Comparison of ENCODE assay signal across 1 fruit fly cellular context in genomic region chrX:2296230-2297044, dm6.
A peak's percentile ranks its signal among the peaks of the same experiment; 100 is the strongest.
TF ChIP-seq lines count a peak whose summit lies in the region.

No protein-coding gene starts in this region.

TF ChIP-seq in whole organism, embryonic, 481 proteins besides CTCF, POLR2A, EP300 and RAD21 (continued from another document and continues in another):
- TF ChIP-seq oc (tag; optimal IDR thresholded peaks at IDR 0.05; lab: Kevin White, UChicago) (peak; percentile 84), CG8290 (GFP tag; optimal IDR thresholded peaks at IDR 0.05; lab: Kevin White, UChicago) (peak; percentile 89), CG8290 (tag; optimal IDR thresholded peaks at IDR 0.05; lab: Kevin White, UChicago) (peak; percentile 75 to 83), grau (tag; optimal IDR thresholded peaks at IDR 0.05; lab: Kevin White, UChicago) (peak; percentile 94), CG10267 (tag; optimal IDR thresholded peaks at IDR 0.05; lab: Kevin White, UChicago) (peak; percentile 87), Elba2 (GFP tag; optimal IDR thresholded peaks at IDR 0.05; lab: Kevin White, UChicago) (peak; percentile 50), CG13775 (GFP tag; optimal IDR thresholded peaks at IDR 0.05; lab: Kevin White, UChicago) (peak; percentile 94), Camta (GFP tag; optimal IDR thresholded peaks at IDR 0.05; lab: Kevin White, UChicago) (peak; percentile 95), Lhr (GFP tag; optimal IDR thresholded peaks at IDR 0.05; lab: Kevin White, UChicago) (peak; percentile 89), ase (GFP tag; IDR thresholded peaks at IDR 0.05; lab: Robert Waterston, UW) (peak; percentile 66; the same call in 2 of the 3 replicates), zen (tag; optimal IDR thresholded peaks at IDR 0.05; lab: Kevin White, UChicago) (peak; percentile 86), CG13296 (GFP tag; optimal IDR thresholded peaks at IDR 0.05; lab: Kevin White, UChicago) (peak; percentile 89), CG17568 (GFP tag; optimal IDR thresholded peaks at IDR 0.05; lab: Kevin White, UChicago) (peak; percentile 85), en (GFP tag; optimal IDR thresholded peaks at IDR 0.05; lab: Kevin White, UChicago) (peak; percentile 92), CG8765 (GFP tag; IDR thresholded peaks at IDR 0.05; lab: Robert Waterston, UW) (peak; percentile 41; the same call in 1 of the 2 replicates), hth (optimal IDR thresholded peaks at IDR 0.05; lab: Kevin White, UChicago) (no peak), ems (GFP tag; optimal IDR thresholded peaks at IDR 0.05; lab: Kevin White, UChicago) (peak; percentile 94), Hand (GFP tag; optimal IDR thresholded peaks at IDR 0.05; lab: Kevin White, UChicago) (peak; percentile 92), slbo (GFP tag; IDR thresholded peaks at IDR 0.05; lab: Robert Waterston, UW) (peak; percentile 84), CG14710 (tag; optimal IDR thresholded peaks at IDR 0.05; lab: Kevin White, UChicago) (peak; percentile 95), ham (GFP tag; IDR thresholded peaks at IDR 0.05; lab: Robert Waterston, UW) (0 out of 2 replicates have a peak, but pooled peaks have one; percentile 21), Lim3 (GFP tag; IDR thresholded peaks at IDR 0.05; lab: Robert Waterston, UW) (no peak), pan (optimal IDR thresholded peaks at IDR 0.05; lab: Kevin White, UChicago) (no peak), pan (GFP tag; optimal IDR thresholded peaks at IDR 0.05 in 1 of 2, IDR thresholded peaks at IDR 0.05 in 1 of 2) (peak in 1 of 2 experiments; percentile 64), pb (GFP tag; optimal IDR thresholded peaks at IDR 0.05; lab: Kevin White, UChicago) (peak; percentile 95), hb (GFP tag; IDR thresholded peaks at IDR 0.05; lab: Robert Waterston, UW; ENCODE audit: partially characterized antibody) (no peak), CG16815 (GFP tag; optimal IDR thresholded peaks at IDR 0.05; lab: Kevin White, UChicago) (peak; percentile 96), CG11695 (GFP tag; IDR thresholded peaks at IDR 0.05; lab: Robert Waterston, UW) (peak; percentile 87), H15 (GFP tag; IDR thresholded peaks at IDR 0.05; lab: Robert Waterston, UW) (peak; percentile 69; the same call in 2 of the 3 replicates), Atf6 (GFP tag; IDR thresholded peaks at IDR 0.05; lab: Robert Waterston, UW) (peak; percentile 87), kni (GFP tag; optimal IDR thresholded peaks at IDR 0.05; lab: Kevin White, UChicago) (peak; percentile 83), CG4730 (GFP tag; IDR thresholded peaks at IDR 0.05; lab: Robert Waterston, UW) (no peak; the same call in none of the 2 replicates), CG1024 (GFP tag; IDR thresholded peaks at IDR 0.05; lab: Robert Waterston, UW) (no peak), CG7745 (tag; optimal IDR thresholded peaks at IDR 0.05; lab: Kevin White, UChicago) (no peak), CG8924 (tag; optimal IDR thresholded peaks at IDR 0.05; lab: Kevin White, UChicago) (peak; percentile 96), CG6791 (GFP tag; IDR thresholded peaks at IDR 0.05; lab: Robert Waterston, UW; ENCODE audit: partially characterized antibody) (no peak), Neu2 (GFP tag; optimal IDR thresholded peaks at IDR 0.05; lab: Kevin White, UChicago; ENCODE audit: borderline replicate concordance) (peak; percentile 85), CG12155 (GFP tag; optimal IDR thresholded peaks at IDR 0.05; lab: Kevin White, UChicago) (peak; percentile 91), Dfd (GFP tag; optimal IDR thresholded peaks at IDR 0.05; lab: Kevin White, UChicago) (no peak), CG3726 (GFP tag; IDR thresholded peaks at IDR 0.05; lab: Robert Waterston, UW) (no peak; the same call in 2 of the 3 replicates), CG15601 (tag; optimal IDR thresholded peaks at IDR 0.05; lab: Kevin White, UChicago) (peak; percentile 92), fd3F (GFP tag; optimal IDR thresholded peaks at IDR 0.05; lab: Kevin White, UChicago) (peak; percentile 86), Dek (tag; optimal IDR thresholded peaks at IDR 0.05; lab: Kevin White, UChicago) (peak; percentile 87), CG11504 (tag; optimal IDR thresholded peaks at IDR 0.05; lab: Kevin White, UChicago) (peak; percentile 95), slp2 (GFP tag; optimal IDR thresholded peaks at IDR 0.05; lab: Kevin White, UChicago) (peak; percentile 95), CG18619 (GFP tag; optimal IDR thresholded peaks at IDR 0.05; lab: Kevin White, UChicago) (peak; percentile 96), CG30403 (GFP tag; optimal IDR thresholded peaks at IDR 0.05; lab: Kevin White, UChicago) (peak; percentile 95), CG2116 (GFP tag; optimal IDR thresholded peaks at IDR 0.05; lab: Kevin White, UChicago) (peak; percentile 68), Oli (tag; optimal IDR thresholded peaks at IDR 0.05; lab: Kevin White, UChicago) (peak; percentile 97), CG14667 (GFP tag; IDR thresholded peaks at IDR 0.05; lab: Robert Waterston, UW) (peak; percentile 71), NFAT (GFP tag; IDR thresholded peaks at IDR 0.05; lab: Robert Waterston, UW) (peak; percentile 55; the same call in 1 of the 2 replicates), CG3847 (GFP tag; IDR thresholded peaks at IDR 0.05; lab: Robert Waterston, UW) (peak; percentile 83), GATAe (GFP tag; conservative IDR thresholded peaks at IDR 0.05; lab: Robert Waterston, UW) (no peak), CG14050 (GFP tag; IDR thresholded peaks at IDR 0.05; lab: Robert Waterston, UW) (peak; percentile 55), NC2α (GFP tag; optimal IDR thresholded peaks at IDR 0.05; lab: Kevin White, UChicago) (peak; percentile 89), ato (GFP tag; IDR thresholded peaks at IDR 0.05; lab: Robert Waterston, UW; ENCODE audit: partially characterized antibody) (no peak), CG18599 (GFP tag; optimal IDR thresholded peaks at IDR 0.05; lab: Kevin White, UChicago) (peak; percentile 94), CG1602 (GFP tag; optimal IDR thresholded peaks at IDR 0.05; lab: Kevin White, UChicago) (peak; percentile 91), nerfin-2 (GFP tag; IDR thresholded peaks at IDR 0.05; lab: Robert Waterston, UW; ENCODE audit: partially characterized antibody) (no peak; the same call in 1 of the 2 replicates), unpg (GFP tag; optimal IDR thresholded peaks at IDR 0.05; lab: Kevin White, UChicago) (peak; percentile 87), CG17802 (tag; optimal IDR thresholded peaks at IDR 0.05; lab: Kevin White, UChicago) (peak; percentile 68), ranshi (GFP tag; IDR thresholded peaks at IDR 0.05; lab: Robert Waterston, UW) (peak; percentile 70; the same call in 1 of the 2 replicates), gem (tag; optimal IDR thresholded peaks at IDR 0.05; lab: Kevin White, UChicago) (peak; percentile 96), CG6765 (GFP tag; optimal IDR thresholded peaks at IDR 0.05; lab: Kevin White, UChicago) (peak; percentile 82), HmgZ (tag; optimal IDR thresholded peaks at IDR 0.05; lab: Kevin White, UChicago) (peak; percentile 90), CG31365 (tag; optimal IDR thresholded peaks at IDR 0.05; lab: Kevin White, UChicago) (peak; percentile 74), pfk (GFP tag; optimal IDR thresholded peaks at IDR 0.05; lab: Kevin White, UChicago) (no peak), CG7963 (GFP tag; IDR thresholded peaks at IDR 0.05; lab: Robert Waterston, UW; ENCODE audit: partially characterized antibody) (no peak), gro (GFP tag; optimal IDR thresholded peaks at IDR 0.05; lab: Kevin White, UChicago) (peak; percentile 90), so (GFP tag; IDR thresholded peaks at IDR 0.05; lab: Robert Waterston, UW) (peak; percentile 72; the same call in 2 of the 3 replicates), CG6272 (GFP tag; IDR thresholded peaks at IDR 0.05; lab: Robert Waterston, UW) (no peak), grn (GFP tag; optimal IDR thresholded peaks at IDR 0.05; lab: Kevin White, UChicago) (peak; percentile 64), maf-S (GFP tag; optimal IDR thresholded peaks at IDR 0.05; lab: Kevin White, UChicago) (peak; percentile 89), sens-2 (GFP tag; IDR thresholded peaks at IDR 0.05; lab: Robert Waterston, UW) (peak; percentile 55; the same call in 1 of the 2 replicates), wdn (GFP tag; IDR thresholded peaks at IDR 0.05; lab: Robert Waterston, UW) (no peak), Ets65A (GFP tag; lab: Kevin White, UChicago) (peak; percentile 99), CG8388 (GFP tag; optimal IDR thresholded peaks at IDR 0.05; lab: Kevin White, UChicago) (peak; percentile 89), CG12299 (tag; optimal IDR thresholded peaks at IDR 0.05; lab: Kevin White, UChicago) (peak; percentile 79), Dad (GFP tag; optimal IDR thresholded peaks at IDR 0.05; lab: Kevin White, UChicago) (peak; percentile 87), CG15479 (GFP tag; optimal IDR thresholded peaks at IDR 0.05; lab: Kevin White, UChicago) (no peak), onecut (GFP tag; IDR thresholded peaks at IDR 0.05; lab: Robert Waterston, UW) (peak; percentile 90), CG2875 (GFP tag; optimal IDR thresholded peaks at IDR 0.05; lab: Kevin White, UChicago) (peak; percentile 94), CG7556 (GFP tag; optimal IDR thresholded peaks at IDR 0.05; lab: Kevin White, UChicago) (peak; percentile 98), CG2202 (tag; optimal IDR thresholded peaks at IDR 0.05; lab: Kevin White, UChicago) (peak; percentile 86), sr (GFP tag; IDR thresholded peaks at IDR 0.05; lab: Robert Waterston, UW) (no peak), CG12391 (tag; optimal IDR thresholded peaks at IDR 0.05; lab: Kevin White, UChicago) (peak; percentile 91), z (GFP tag; IDR thresholded peaks at IDR 0.05; lab: Robert Waterston, UW) (peak; percentile 68; the same call in 1 of the 3 replicates), CG11723 (GFP tag; optimal IDR thresholded peaks at IDR 0.05; lab: Kevin White, UChicago) (peak; percentile 91), yki (optimal IDR thresholded peaks at IDR 0.05; lab: Kevin White, UChicago) (no peak), trh (GFP tag; optimal IDR thresholded peaks at IDR 0.05; lab: Kevin White, UChicago) (peak; percentile 62), usp (GFP tag; optimal IDR thresholded peaks at IDR 0.05; lab: Kevin White, UChicago) (no peak), CG14441 (GFP tag; IDR thresholded peaks at IDR 0.05; lab: Robert Waterston, UW) (peak; percentile 77), CG11093 (GFP tag; IDR thresholded peaks at IDR 0.05; lab: Robert Waterston, UW) (peak; percentile 77; the same call in 2 of the 3 replicates), p53 (GFP tag; optimal IDR thresholded peaks at IDR 0.05; lab: Kevin White, UChicago) (peak; percentile 89), kay (GFP tag; optimal IDR thresholded peaks at IDR 0.05; lab: Kevin White, UChicago) (peak; percentile 88), org-1 (GFP tag; optimal IDR thresholded peaks at IDR 0.05; lab: Kevin White, UChicago) (peak; percentile 98), ap (GFP tag; IDR thresholded peaks at IDR 0.05; lab: Robert Waterston, UW) (peak; percentile 37; the same call in 1 of the 2 replicates), pros (GFP tag; optimal IDR thresholded peaks at IDR 0.05; lab: Kevin White, UChicago) (peak; percentile 54), CG6683 (GFP tag; optimal IDR thresholded peaks at IDR 0.05; lab: Kevin White, UChicago) (peak; percentile 79), da (GFP tag; optimal IDR thresholded peaks at IDR 0.05; lab: Kevin White, UChicago) (peak; percentile 89), lab (GFP tag; optimal IDR thresholded peaks at IDR 0.05; lab: Kevin White, UChicago) (peak; percentile 93), B-H2 (GFP tag; optimal IDR thresholded peaks at IDR 0.05; lab: Kevin White, UChicago) (peak; percentile 71), CG42726 (GFP tag; IDR thresholded peaks at IDR 0.05; lab: Robert Waterston, UW; ENCODE audit: partially characterized antibody) (no peak), Meics (GFP tag; optimal IDR thresholded peaks at IDR 0.05; lab: Kevin White, UChicago) (peak; percentile 95), MESR4 (GFP tag; optimal IDR thresholded peaks at IDR 0.05; lab: Kevin White, UChicago) (no peak), CG9876 (GFP tag; optimal IDR thresholded peaks at IDR 0.05; lab: Kevin White, UChicago) (peak; percentile 87), CG33557 (GFP tag; optimal IDR thresholded peaks at IDR 0.05; lab: Kevin White, UChicago) (peak; percentile 91), bsh (GFP tag; optimal IDR thresholded peaks at IDR 0.05; lab: Kevin White, UChicago) (peak; percentile 90 to 91), Fer2 (tag; optimal IDR thresholded peaks at IDR 0.05; lab: Kevin White, UChicago) (peak; percentile 43), dysf (GFP tag; IDR thresholded peaks at IDR 0.05; lab: Robert Waterston, UW) (peak; percentile 92), croc (GFP tag; conservative IDR thresholded peaks at IDR 0.05; lab: Robert Waterston, UW) (peak; percentile 84), Drgx (GFP tag; IDR thresholded peaks at IDR 0.05; lab: Robert Waterston, UW) (peak; percentile 80), CG17829 (tag; optimal IDR thresholded peaks at IDR 0.05; lab: Kevin White, UChicago) (peak; percentile 91), danr (GFP tag; IDR thresholded peaks at IDR 0.05; lab: Robert Waterston, UW) (peak; percentile 76), Vsx1 (GFP tag; optimal IDR thresholded peaks at IDR 0.05; lab: Kevin White, UChicago) (peak; percentile 78), Hr78 (GFP tag; optimal IDR thresholded peaks at IDR 0.05; lab: Kevin White, UChicago) (peak in 1 of 2 experiments; percentile 87), Gsc (GFP tag; IDR thresholded peaks at IDR 0.05; lab: Robert Waterston, UW) (no peak; the same call in 1 of the 2 replicates), CG15514 (GFP tag; optimal IDR thresholded peaks at IDR 0.05; lab: Kevin White, UChicago) (peak; percentile 74), CG1529 (GFP tag; optimal IDR thresholded peaks at IDR 0.05; lab: Kevin White, UChicago) (peak; percentile 94), CG4617 (GFP tag; optimal IDR thresholded peaks at IDR 0.05; lab: Kevin White, UChicago; ENCODE audit: borderline replicate concordance) (peak; percentile 75), Dll (GFP tag; IDR thresholded peaks at IDR 0.05; lab: Robert Waterston, UW; ENCODE audit: partially characterized antibody) (no peak), crp (GFP tag; optimal IDR thresholded peaks at IDR 0.05; lab: Kevin White, UChicago) (peak in 1 of 2 experiments; percentile 60), CG7928 (GFP tag; optimal IDR thresholded peaks at IDR 0.05; lab: Kevin White, UChicago) (peak; percentile 66), inv (GFP tag; IDR thresholded peaks at IDR 0.05; lab: Robert Waterston, UW; ENCODE audit: partially characterized antibody) (no peak), fd96Cb (tag; optimal IDR thresholded peaks at IDR 0.05; lab: Kevin White, UChicago) (peak; percentile 94), Mes4 (GFP tag; optimal IDR thresholded peaks at IDR 0.05; lab: Kevin White, UChicago) (peak; percentile 93), Hey (tag; optimal IDR thresholded peaks at IDR 0.05; lab: Kevin White, UChicago) (peak; percentile 65), fd102C (GFP tag; optimal IDR thresholded peaks at IDR 0.05; lab: Kevin White, UChicago) (peak; percentile 42)
